Fruit fly (Drosophila melanogaster) whole organism, embryonic: ENCODE measurements around the gene mRpL15.
A peak's percentile ranks its signal among the peaks of the same experiment; 100 is the strongest.

Experiments
- Adf1 ChIP-seq: fragments of 200-800 bp; sonication (Bioruptor generic); IDR thresholded peaks from 2 replicates; pipeline ENCODE4 v1.3.6; 2022; ENCODE audit warnings: missing biosample characterization, missing genetic modification characterization
- Atf6 ChIP-seq: fragments of 200-800 bp; sonication (Bioruptor generic); IDR thresholded peaks from 2 replicates; pipeline ENCODE4 v1.3.6; 2022; ENCODE audit warnings: missing biosample characterization, missing genetic modification characterization
- B-H2 ChIP-seq: fragments of 200-800 bp; sonication (Bioruptor generic); optimal IDR thresholded peaks from 2 replicates; lab custom pipeline; 2018; ENCODE audit warnings: missing biosample characterization, mild to moderate bottlenecking, missing genetic modification characterization
- BEAF-32 ChIP-seq: fragments of 200-800 bp; sonication (Bioruptor generic); optimal IDR thresholded peaks from 3 replicates; lab custom pipeline; 2017; ENCODE audit warnings: missing biosample characterization, missing genetic modification characterization, mild to moderate bottlenecking, moderate library complexity, missing genetic modification reagents
- CG12769 ChIP-seq: fragments of 200-800 bp; sonication (Bioruptor generic); optimal IDR thresholded peaks from 2 replicates; lab custom pipeline; 2019; ENCODE audit warnings: missing biosample characterization, mild to moderate bottlenecking, missing genetic modification characterization, moderate library complexity
- CG13775 ChIP-seq: fragments of 200-800 bp; sonication (Bioruptor generic); optimal IDR thresholded peaks from 3 replicates; lab custom pipeline; 2017; ENCODE audit warnings: missing biosample characterization, mild to moderate bottlenecking, missing genetic modification characterization
- CG13894 ChIP-seq: fragments of 200-800 bp; sonication (Bioruptor generic); optimal IDR thresholded peaks from 3 replicates; lab custom pipeline; 2018; ENCODE audit warnings: missing biosample characterization, mild to moderate bottlenecking, missing genetic modification characterization, moderate library complexity
- CG14710 ChIP-seq: fragments of 200-800 bp; sonication (Bioruptor generic); optimal IDR thresholded peaks from 3 replicates; lab custom pipeline; 2019; ENCODE audit warnings: missing biosample characterization, mild to moderate bottlenecking, missing genetic modification characterization, moderate library complexity
- CG15479 ChIP-seq: fragments of 200-800 bp; sonication (Bioruptor generic); optimal IDR thresholded peaks from 3 replicates; lab custom pipeline; 2019; ENCODE audit warnings: missing biosample characterization, mild to moderate bottlenecking, missing genetic modification characterization, moderate library complexity
- CG15514 ChIP-seq: fragments of 200-800 bp; sonication (Bioruptor generic); optimal IDR thresholded peaks from 3 replicates; lab custom pipeline; 2017; ENCODE audit warnings: missing biosample characterization, missing genetic modification characterization, mild to moderate bottlenecking, moderate library complexity, missing genetic modification reagents
- CG17361 ChIP-seq: fragments of 200-800 bp; sonication (Bioruptor generic); IDR thresholded peaks from 3 replicates; pipeline ENCODE4 v1.3.6; 2022; ENCODE audit warnings: missing biosample characterization, missing genetic modification characterization
- CG2202 ChIP-seq: fragments of 200-800 bp; sonication (Bioruptor generic); optimal IDR thresholded peaks from 2 replicates; lab custom pipeline; 2018; ENCODE audit warnings: missing biosample characterization, mild to moderate bottlenecking, missing genetic modification characterization
- CG2678 ChIP-seq: fragments of 200-800 bp; sonication (Bioruptor generic); optimal IDR thresholded peaks from 3 replicates; lab custom pipeline; 2019; ENCODE audit warnings: missing biosample characterization, mild to moderate bottlenecking, missing genetic modification characterization, moderate library complexity
- CG34376 ChIP-seq: fragments of 200-800 bp; sonication (Bioruptor generic); optimal IDR thresholded peaks from 2 replicates; lab custom pipeline; 2018; ENCODE audit warnings: missing biosample characterization, mild to moderate bottlenecking, missing genetic modification characterization
- CG6765 ChIP-seq: fragments of 200-800 bp; sonication (Bioruptor generic); optimal IDR thresholded peaks from 3 replicates; lab custom pipeline; 2017; ENCODE audit warnings: missing biosample characterization, mild to moderate bottlenecking, missing genetic modification characterization
- CG8290 ChIP-seq, 3 experiments: fragments of 200-800 bp; sonication (Bioruptor generic); optimal IDR thresholded peaks; 2 replicates each; lab custom pipeline; 2016 to 2019; ENCODE audit warnings: missing biosample characterization in 3 of 3, missing genetic modification characterization in 3 of 3, mild to moderate bottlenecking in 2 of 3, moderate library complexity in 1 of 3
- CrebB ChIP-seq: fragments of 200-800 bp; sonication (Bioruptor generic); optimal IDR thresholded peaks from 3 replicates; lab custom pipeline; 2018; ENCODE audit warnings: missing biosample characterization, mild to moderate bottlenecking, missing genetic modification characterization
- D19A ChIP-seq: fragments of 200-800 bp; optimal IDR thresholded peaks from 3 replicates; lab custom pipeline; 2019; ENCODE audit warnings: missing biosample characterization, mild to moderate bottlenecking, missing genetic modification characterization, moderate library complexity
- Deaf1 ChIP-seq: fragments of 200-800 bp; optimal IDR thresholded peaks from 3 replicates; lab custom pipeline; 2019; ENCODE audit warnings: missing biosample characterization, mild to moderate bottlenecking, missing genetic modification characterization, moderate library complexity
- Drgx ChIP-seq: fragments of 200-800 bp; sonication (Bioruptor generic); IDR thresholded peaks from 2 replicates; pipeline ENCODE4 v1.3.6; 2022; ENCODE audit warnings: missing biosample characterization, missing genetic modification characterization
- Elba2 ChIP-seq: fragments of 200-800 bp; sonication (Bioruptor generic); optimal IDR thresholded peaks from 3 replicates; lab custom pipeline; 2016; ENCODE audit warnings: missing biosample characterization, missing genetic modification characterization
- HmgZ ChIP-seq: fragments of 200-800 bp; sonication (Bioruptor generic); optimal IDR thresholded peaks from 2 replicates; lab custom pipeline; 2018; ENCODE audit warnings: missing biosample characterization, mild to moderate bottlenecking, missing genetic modification characterization
- Hmr ChIP-seq: fragments of 200-800 bp; sonication (Bioruptor generic); optimal IDR thresholded peaks from 3 replicates; lab custom pipeline; 2017; ENCODE audit warnings: mild to moderate bottlenecking, missing biosample characterization, missing genetic modification reagents, missing genetic modification characterization
- Hr39 ChIP-seq: fragments of >200 bp; optimal IDR thresholded peaks from 2 replicates; lab custom pipeline; 2017
- Hr78 ChIP-seq, 2 experiments: fragments of 200-800 bp in 1 of 2; fragments of >200 bp in 1 of 2; sonication (Bioruptor generic) in 1 of 2; optimal IDR thresholded peaks; 2 replicates each; lab custom pipeline; 2017 to 2019; ENCODE audit warnings: missing biosample characterization in 2 of 2, missing genetic modification characterization in 2 of 2, mild to moderate bottlenecking in 1 of 2, moderate library complexity in 1 of 2
- Med ChIP-seq: fragments of 200-800 bp; sonication (Bioruptor generic); peaks from one replicate; lab custom pipeline; 2016; ENCODE audit warnings: missing biosample characterization, missing genetic modification characterization, mild to moderate bottlenecking, inconsistent platforms, moderate library complexity
- NfI ChIP-seq: fragments of 200-800 bp; sonication (Bioruptor generic); optimal IDR thresholded peaks from 3 replicates; lab custom pipeline; 2018; ENCODE audit warnings: missing biosample characterization, mild to moderate bottlenecking, missing genetic modification characterization, moderate library complexity
- Optix ChIP-seq: fragments of 200-800 bp; sonication (Bioruptor generic); IDR thresholded peaks from 3 replicates; pipeline ENCODE4 v1.3.6; 2022; ENCODE audit warnings: missing biosample characterization, missing genetic modification characterization
- abd-A ChIP-seq: fragments of 200-800 bp; sonication (Bioruptor generic); optimal IDR thresholded peaks from 3 replicates; lab custom pipeline; 2019; ENCODE audit warnings: missing biosample characterization, mild to moderate bottlenecking, missing genetic modification characterization, moderate library complexity
- bcd ChIP-seq: fragments of 200-800 bp; sonication (Bioruptor generic); optimal IDR thresholded peaks from 2 replicates; lab custom pipeline; 2017; ENCODE audit warnings: missing biosample characterization, mild to moderate bottlenecking, missing genetic modification characterization
- cg ChIP-seq: fragments of 200-800 bp; sonication (Bioruptor generic); optimal IDR thresholded peaks from 3 replicates; lab custom pipeline; 2019; ENCODE audit warnings: missing biosample characterization, mild to moderate bottlenecking, missing genetic modification characterization, moderate library complexity
- chinmo ChIP-seq: fragments of 200-800 bp; sonication (Bioruptor generic); IDR thresholded peaks from 4 replicates; pipeline ENCODE4 v1.3.6; 2022; ENCODE audit warnings: missing biosample characterization, missing genetic modification characterization; ENCODE audit not compliant: partially characterized antibody
- chm ChIP-seq: fragments of 200-800 bp; sonication (Bioruptor generic); IDR thresholded peaks from 2 replicates; pipeline ENCODE4 v1.3.6; 2022; ENCODE audit warnings: missing biosample characterization, missing genetic modification characterization
- crp ChIP-seq, 2 experiments: fragments of 200-800 bp; sonication (Bioruptor generic); optimal IDR thresholded peaks; 2 replicates in 1 of 2; 3 replicates in 1 of 2; lab custom pipeline; 2017; ENCODE audit warnings: missing biosample characterization in 2 of 2, missing genetic modification characterization in 2 of 2, mild to moderate bottlenecking in 1 of 2, moderate library complexity in 1 of 2
- cwo ChIP-seq: fragments of 200-800 bp; sonication (Bioruptor generic); optimal IDR thresholded peaks from 3 replicates; lab custom pipeline; 2017; ENCODE audit warnings: missing biosample characterization, missing genetic modification characterization, mild to moderate bottlenecking, moderate library complexity, missing genetic modification reagents
- dmrt11E ChIP-seq: fragments of 200-800 bp; sonication (Bioruptor generic); optimal IDR thresholded peaks from 3 replicates; lab custom pipeline; 2018; ENCODE audit warnings: missing biosample characterization, mild to moderate bottlenecking, missing genetic modification characterization, moderate library complexity
- exex ChIP-seq: fragments of 200-800 bp; sonication (Bioruptor generic); optimal IDR thresholded peaks from 4 replicates; lab custom pipeline; 2018; ENCODE audit warnings: missing biosample characterization, mild to moderate bottlenecking, missing genetic modification characterization, moderate library complexity
- fd64A ChIP-seq: fragments of 200-800 bp; sonication (Bioruptor generic); optimal IDR thresholded peaks from 3 replicates; lab custom pipeline; 2018; ENCODE audit warnings: missing biosample characterization, mild to moderate bottlenecking, missing genetic modification characterization
- grn ChIP-seq: fragments of 200-800 bp; sonication (Bioruptor generic); optimal IDR thresholded peaks from 3 replicates; lab custom pipeline; 2017; ENCODE audit warnings: missing biosample characterization, missing genetic modification characterization
- lab ChIP-seq: fragments of 200-800 bp; sonication (Bioruptor generic); optimal IDR thresholded peaks from 3 replicates; lab custom pipeline; 2017; ENCODE audit warnings: missing biosample characterization, missing genetic modification characterization, mild to moderate bottlenecking, moderate library complexity, missing genetic modification reagents
- mirr ChIP-seq: fragments of 200-800 bp; sonication (Bioruptor generic); optimal IDR thresholded peaks from 3 replicates; lab custom pipeline; 2018; ENCODE audit warnings: missing biosample characterization, mild to moderate bottlenecking, missing genetic modification characterization
- nom ChIP-seq: fragments of 200-800 bp; sonication (Bioruptor generic); optimal IDR thresholded peaks from 2 replicates; lab custom pipeline; 2017; ENCODE audit warnings: missing biosample characterization, missing genetic modification characterization, mild to moderate bottlenecking, moderate library complexity, missing genetic modification reagents
- onecut ChIP-seq: fragments of 200-800 bp; sonication (Bioruptor generic); IDR thresholded peaks from 2 replicates; pipeline ENCODE4 v1.3.6; 2022; ENCODE audit warnings: missing biosample characterization, missing genetic modification characterization
- ranshi ChIP-seq: fragments of 200-800 bp; sonication (Bioruptor generic); IDR thresholded peaks from 2 replicates; pipeline ENCODE4 v1.3.6; 2022; ENCODE audit warnings: missing biosample characterization, missing genetic modification characterization
- sens ChIP-seq: fragments of 200-800 bp; sonication (Bioruptor generic); peaks from one replicate; lab custom pipeline; 2016; ENCODE audit warnings: missing biosample characterization, missing genetic modification characterization
- so ChIP-seq: fragments of 200-800 bp; sonication (Bioruptor generic); IDR thresholded peaks from 3 replicates; pipeline ENCODE4 v1.3.6; 2022; ENCODE audit warnings: missing biosample characterization, missing genetic modification characterization
- ttk ChIP-seq: fragments of 200-800 bp; sonication (Bioruptor generic); IDR thresholded peaks from 2 replicates; pipeline ENCODE4 v2.1.2; 2022; ENCODE audit warnings: missing biosample characterization, missing genetic modification characterization
- unc-4 ChIP-seq: fragments of 200-800 bp; sonication (Bioruptor generic); IDR thresholded peaks from 2 replicates; pipeline ENCODE4 v1.3.6; 2022; ENCODE audit warnings: missing biosample characterization, missing genetic modification characterization; ENCODE audit not compliant: partially characterized antibody
- wdn ChIP-seq: fragments of 200-800 bp; sonication (Bioruptor generic); IDR thresholded peaks from 2 replicates; pipeline ENCODE4 v1.3.6; 2022; ENCODE audit warnings: missing biosample characterization, missing genetic modification characterization

Gene mRpL15

DNA sequence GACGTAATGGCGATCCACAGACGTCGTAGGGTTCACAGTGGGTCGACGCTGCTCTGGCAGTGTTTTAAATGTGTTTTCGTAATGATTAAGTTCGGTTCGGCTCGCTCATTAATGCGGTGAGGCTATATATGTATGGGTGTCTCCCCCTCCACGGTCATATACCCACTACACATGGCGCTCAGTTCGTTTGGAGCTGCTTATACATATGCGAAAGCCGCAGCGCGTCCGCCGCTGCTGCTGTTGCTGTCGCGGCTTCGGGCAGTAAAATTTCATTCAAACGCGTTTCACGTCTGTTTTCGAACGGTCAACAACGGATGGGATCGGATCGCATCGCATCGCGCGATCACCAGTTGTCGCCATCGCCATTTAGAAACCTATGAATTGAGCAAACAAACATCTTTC lies 50.0 kb downstream of the mRpL15 start (continued):
- peak; percentile 23 for TF ChIP-seq Hmr
- TF ChIP-seq mirr = peak; percentile 24
- TF ChIP-seq Elba2 (GFP tag; lab: Kevin White, UChicago) = no peak
- no peak for TF ChIP-seq CG14710 (tag; lab: Kevin White, UChicago)
- peak; percentile 31 for TF ChIP-seq CG34376 (GFP tag; lab: Kevin White, UChicago)
- peak; percentile 65 for TF ChIP-seq sens (GFP tag; lab: Kevin White, UChicago)
- no peak for TF ChIP-seq dmrt11E (tag; lab: Kevin White, UChicago)
- TF ChIP-seq CG13894 (tag; lab: Kevin White, UChicago) = peak; percentile 45
- no peak for TF ChIP-seq so
- 0 out of 2 replicates have a peak, but pooled peaks have one; percentile 14 for TF ChIP-seq ranshi
- peak; percentile 38 for TF ChIP-seq lab (GFP tag; lab: Kevin White, UChicago)
- peak in 1 of 2 experiments; percentile 83 for TF ChIP-seq Hr78 (GFP tag; optimal IDR thresholded peaks at IDR 0.05; lab: Kevin White, UChicago)
- TF ChIP-seq CG2202 (tag; lab: Kevin White, UChicago) = no peak
- TF ChIP-seq CG15514 (GFP tag; lab: Kevin White, UChicago) = peak; percentile 14
- TF ChIP-seq CG2678 = peak; percentile 4
- TF ChIP-seq onecut (GFP tag; lab: Robert Waterston, UW) = no peak
- no peak for TF ChIP-seq fd64A
- TF ChIP-seq CG13775 (GFP tag; lab: Kevin White, UChicago) = no peak
- TF ChIP-seq wdn (GFP tag; lab: Robert Waterston, UW) = no peak
- peak; percentile 72 for TF ChIP-seq Med (GFP tag; lab: Kevin White, UChicago)
- peak; percentile 75 for TF ChIP-seq abd-A (tag; lab: Kevin White, UChicago)
- peak; percentile 51 for TF ChIP-seq B-H2 (GFP tag; lab: Kevin White, UChicago)
- no peak for TF ChIP-seq NfI (GFP tag; lab: Kevin White, UChicago)
- 0 out of 2 replicates have a peak, but pooled peaks have one; percentile 19 for TF ChIP-seq unc-4 (GFP tag; lab: Robert Waterston, UW)
- TF ChIP-seq CrebB (tag; lab: Kevin White, UChicago) = no peak
- TF ChIP-seq Adf1 (GFP tag; lab: Robert Waterston, UW) = peak; percentile 84
- TF ChIP-seq BEAF-32 (GFP tag; lab: Kevin White, UChicago) = no peak
- peak; percentile 81 for TF ChIP-seq CG12769 (tag; lab: Kevin White, UChicago)
- TF ChIP-seq Atf6 (GFP tag; lab: Robert Waterston, UW) = 0 out of 2 replicates have a peak, but pooled peaks have one; percentile 18
- TF ChIP-seq cg (GFP tag; lab: Kevin White, UChicago) = peak; percentile 53
- peak; percentile 55; the same call in 1 of the 4 replicates for TF ChIP-seq chinmo
- 0 out of 2 replicates have a peak, but pooled peaks have one; percentile 12 for TF ChIP-seq ttk (GFP tag; lab: Robert Waterston, UW)
- no peak for TF ChIP-seq nom (GFP tag; lab: Kevin White, UChicago)
- TF ChIP-seq CG6765 = peak; percentile 22
- peak; percentile 16 for TF ChIP-seq cwo (GFP tag; lab: Kevin White, UChicago)
- no peak for TF ChIP-seq CG8290 (GFP tag; optimal IDR thresholded peaks at IDR 0.05; lab: Kevin White, UChicago)
- TF ChIP-seq CG8290 (tag; optimal IDR thresholded peaks at IDR 0.05; lab: Kevin White, UChicago) = peak in 1 of 2 experiments; percentile 34
- peak; percentile 41 for TF ChIP-seq Deaf1 (tag; lab: Kevin White, UChicago)

DNA sequence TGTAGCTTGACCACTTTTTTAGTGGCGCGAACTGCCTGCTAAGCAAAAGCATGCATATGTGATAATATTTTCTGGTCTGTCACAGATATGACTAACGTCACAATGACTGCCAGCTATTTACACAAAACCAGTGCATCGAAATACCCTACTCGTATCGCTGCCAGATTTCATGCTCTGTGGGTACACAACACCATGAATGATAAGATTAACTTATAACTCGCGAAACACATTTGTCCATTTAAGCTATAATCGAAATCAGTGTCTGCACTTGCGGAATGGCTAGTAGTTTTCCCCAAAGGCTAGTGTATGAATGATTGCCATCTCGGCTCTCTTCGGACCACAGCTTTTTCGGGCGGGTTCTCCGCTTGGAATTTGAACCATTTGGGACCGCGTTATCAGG lies 50.6 kb downstream of the mRpL15 start:
- TF ChIP-seq Hr39 = no peak
- no peak for TF ChIP-seq CG8290 (GFP tag; optimal IDR thresholded peaks at IDR 0.05; lab: Kevin White, UChicago)
- TF ChIP-seq CG8290 (tag; optimal IDR thresholded peaks at IDR 0.05; lab: Kevin White, UChicago) = peak in 1 of 2 experiments; percentile 15
- no peak for TF ChIP-seq CG17361 (GFP tag; lab: Robert Waterston, UW)
- peak; percentile 49; the same call in 2 of the 4 replicates for TF ChIP-seq chinmo
- 0 out of 2 replicates have a peak, but pooled peaks have one; percentile 24 for TF ChIP-seq chm (GFP tag; lab: Robert Waterston, UW)
- TF ChIP-seq mirr = peak; percentile 77
- TF ChIP-seq CG15479 (GFP tag; lab: Kevin White, UChicago) = peak; percentile 81
- peak; percentile 83 for TF ChIP-seq exex (tag; lab: Kevin White, UChicago)
- peak; percentile 47 for TF ChIP-seq D19A
- TF ChIP-seq crp (GFP tag; optimal IDR thresholded peaks at IDR 0.05; lab: Kevin White, UChicago) = no peak
- TF ChIP-seq Drgx (GFP tag; lab: Robert Waterston, UW) = peak; percentile 23; the same call in 1 of the 2 replicates
- TF ChIP-seq Optix (GFP tag; lab: Robert Waterston, UW) = no peak
- TF ChIP-seq HmgZ (tag; lab: Kevin White, UChicago) = no peak
- no peak for TF ChIP-seq bcd
- peak; percentile 87 for TF ChIP-seq grn (GFP tag; lab: Kevin White, UChicago)
